Worm (Caenorhabditis elegans): ENCODE measurements around the gene ubc-17.

Gene ubc-17

DNA sequence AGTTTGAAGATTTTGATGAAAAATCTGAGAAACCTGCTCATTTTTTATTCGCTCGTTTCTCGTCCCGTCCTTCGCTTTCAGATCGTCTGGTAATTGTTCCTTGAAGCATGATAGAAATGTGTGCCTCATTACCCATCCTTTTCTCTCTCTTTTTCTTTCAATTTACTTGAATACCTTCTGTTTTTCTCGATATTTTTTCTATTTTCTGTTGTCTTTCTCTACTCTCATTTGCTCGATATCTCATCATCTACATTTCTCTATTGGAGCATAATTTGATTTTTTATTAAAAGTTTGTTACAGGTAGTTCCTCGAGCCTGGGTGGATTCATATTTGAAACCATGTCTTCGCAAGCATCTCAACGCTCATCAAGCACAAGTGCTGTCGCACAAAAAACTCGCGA, at the start of gene ubc-17:
TSS of gene ubc-17 (plus strand) at position 301 of the 400 bp plus-strand sequence.
- no peak for TF ChIP-seq mep-1 (tag; optimal IDR thresholded peaks at IDR 0.05)
- TF ChIP-seq lin-32 (GFP tag; optimal IDR thresholded peaks at IDR 0.05), result no peak
- TF ChIP-seq nhr-12 (tag; optimal IDR thresholded peaks at IDR 0.05), result no peak
- no peak for TF ChIP-seq lin-13 (tag; optimal IDR thresholded peaks at IDR 0.05)
- TF ChIP-seq mab-5 (tag; optimal IDR thresholded peaks at IDR 0.05), result no peak

ce11 chrX:7001933-7002332, 48.5 kb upstream of the ubc-17 start:
- TF ChIP-seq ces-1 (GFP tag; optimal IDR thresholded peaks at IDR 0.05) (peak; percentile 15), nhr-12 (tag; optimal IDR thresholded peaks at IDR 0.05) (no peak)

DNA sequence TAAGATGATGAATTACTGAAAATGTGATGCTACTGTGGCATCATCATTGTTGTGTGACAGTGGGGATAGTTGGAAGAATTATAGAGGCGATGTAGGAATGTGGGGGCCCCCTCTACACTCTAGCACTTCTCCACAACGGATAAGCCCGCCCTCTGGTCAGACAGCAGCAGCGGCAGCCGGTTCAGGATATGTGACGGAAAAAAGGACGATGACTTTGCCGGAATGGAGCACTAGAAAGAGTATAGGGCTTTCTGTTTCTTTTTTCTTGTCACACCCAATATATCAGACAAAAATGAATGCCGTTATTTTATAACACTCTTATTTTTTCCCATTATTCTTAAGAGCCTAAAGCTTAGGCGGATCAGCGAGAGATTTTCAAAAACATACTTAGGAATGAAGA, 44.9 kb upstream of the ubc-17 start, which contains the start of gene tyra-2:
TSS of gene tyra-2 (minus strand) at position 101 of the 400 bp plus-strand sequence.
- TF ChIP-seq ceh-43 (GFP tag; optimal IDR thresholded peaks at IDR 0.05), result no peak

- TF ChIP-seq ham-2 (GFP tag; optimal IDR thresholded peaks at IDR 0.05) (no peak), ceh-43 (GFP tag; optimal IDR thresholded peaks at IDR 0.05) (no peak), mab-5 (tag; optimal IDR thresholded peaks at IDR 0.05) (no peak), sptf-1 (tag; optimal IDR thresholded peaks at IDR 0.05) (no peak), elt-1 (tag; optimal IDR thresholded peaks at IDR 0.05; ENCODE audit: borderline replicate concordance, insufficient read depth) (no peak), sem-2 (GFP tag; optimal IDR thresholded peaks at IDR 0.05) (no peak), elt-3 (tag; optimal IDR thresholded peaks at IDR 0.05) (no peak), nhr-28 (tag; optimal IDR thresholded peaks at IDR 0.05) (no peak), unc-39 (tag; optimal IDR thresholded peaks at IDR 0.05) (no peak), hlh-1 (tag; optimal IDR thresholded peaks at IDR 0.05) (no peak), cnd-1 (tag; optimal IDR thresholded peaks at IDR 0.05) (no peak), unc-120 (tag; optimal IDR thresholded peaks at IDR 0.05; ENCODE audit: poor library complexity, severe bottlenecking) (no peak), mls-2 (tag; optimal IDR thresholded peaks at IDR 0.05) (no peak), ces-1 (GFP tag; optimal IDR thresholded peaks at IDR 0.05) (no peak), unc-62 (GFP tag; optimal IDR thresholded peaks at IDR 0.05) (no peak), lin-32 (GFP tag; optimal IDR thresholded peaks at IDR 0.05) (no peak), flh-1 (GFP tag; optimal IDR thresholded peaks at IDR 0.05) (no peak), zip-8 (tag; optimal IDR thresholded peaks at IDR 0.05) (no peak), bed-3 (GFP tag; optimal IDR thresholded peaks at IDR 0.05) (no peak)
These were observed 44.5 kb upstream of the ubc-17 start for ce11 chrX:7005919-7006318.

- TF ChIP-seq ces-1 (GFP tag; optimal IDR thresholded peaks at IDR 0.05) (peak; percentile 26), mab-5 (tag; optimal IDR thresholded peaks at IDR 0.05) (no peak)
These were observed 30.7 kb upstream of the ubc-17 start, which contains the start of gene cah-5 for ce11 chrX:7019733-7020132. TSS of gene cah-5 (plus strand) at chrX:7020033.

DNA sequence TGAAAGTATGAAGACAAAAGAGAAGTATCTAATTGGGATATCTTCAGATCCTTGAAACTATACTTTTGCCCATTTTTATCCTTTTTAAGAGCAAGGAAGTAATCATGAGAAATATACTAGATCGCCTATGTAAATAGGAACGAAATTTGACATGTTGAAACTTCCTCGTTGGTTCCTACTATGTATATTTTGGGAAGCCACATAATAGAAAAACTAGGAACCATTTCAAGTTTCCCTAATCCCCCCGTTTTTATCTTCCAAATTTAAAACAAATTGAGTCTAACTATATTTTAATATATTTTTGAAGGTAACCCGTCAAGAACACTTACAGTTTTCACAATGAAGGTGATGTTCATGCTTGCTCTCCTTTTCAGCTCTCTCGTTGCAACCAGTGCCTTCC, 21.6 kb upstream of the ubc-17 start, which contains the start of gene flp-26:
TSS of gene flp-26 (plus strand) at position 301 of the 400 bp plus-strand sequence.
- no peak for TF ChIP-seq flh-1 (GFP tag; optimal IDR thresholded peaks at IDR 0.05)
- TF ChIP-seq blmp-1 (tag; optimal IDR thresholded peaks at IDR 0.05), result no peak
- TF ChIP-seq ceh-39 (tag; optimal IDR thresholded peaks at IDR 0.05), result no peak
- TF ChIP-seq unc-39 (tag; optimal IDR thresholded peaks at IDR 0.05), result no peak
- no peak for TF ChIP-seq M03D4.4 (tag; optimal IDR thresholded peaks at IDR 0.05)
- no peak for TF ChIP-seq elt-3 (tag; optimal IDR thresholded peaks at IDR 0.05)
- TF ChIP-seq nhr-12 (tag; optimal IDR thresholded peaks at IDR 0.05), result no peak
- TF ChIP-seq lsy-2 (tag; optimal IDR thresholded peaks at IDR 0.05), result no peak
- no peak for TF ChIP-seq sptf-1 (tag; optimal IDR thresholded peaks at IDR 0.05)
- no peak for TF ChIP-seq mep-1 (tag; optimal IDR thresholded peaks at IDR 0.05)
- TF ChIP-seq ztf-11 (tag; optimal IDR thresholded peaks at IDR 0.05), result no peak
- no peak for TF ChIP-seq mls-2 (tag; optimal IDR thresholded peaks at IDR 0.05)
- no peak for TF ChIP-seq drap-1 (GFP tag; optimal IDR thresholded peaks at IDR 0.05)
- no peak for TF ChIP-seq nhr-76 (tag; optimal IDR thresholded peaks at IDR 0.05)
- no peak for TF ChIP-seq cnd-1 (tag; optimal IDR thresholded peaks at IDR 0.05)
